Fruit fly (Drosophila melanogaster) whole organism, pupa: ENCODE results near the gene JMJD4.

Experiments
- CG10348 ChIP-seq: fragments of 200-800 bp; sonication (Bioruptor generic); IDR thresholded peaks from 2 replicates; pipeline ENCODE4 v1.3.6; 2022; ENCODE audit warnings: missing biosample characterization, missing genetic modification characterization
- CG12605 ChIP-seq: fragments of 200-800 bp; sonication (Bioruptor generic); IDR thresholded peaks from 2 replicates; pipeline ENCODE4 v1.3.6; 2022; ENCODE audit warnings: missing biosample characterization, missing genetic modification characterization
- CG13204 ChIP-seq: fragments of 200-800 bp; sonication (Bioruptor generic); optimal IDR thresholded peaks from 2 replicates; lab custom pipeline; 2018; ENCODE audit warnings: missing biosample characterization, mild to moderate bottlenecking, missing genetic modification characterization, moderate library complexity
- CG14655 ChIP-seq: fragments of 200-800 bp; sonication (Bioruptor generic); optimal IDR thresholded peaks from 3 replicates; lab custom pipeline; 2017; ENCODE audit warnings: mild to moderate bottlenecking, missing biosample characterization, missing genetic modification reagents, missing genetic modification characterization
- CG15710 ChIP-seq: fragments of 200-800 bp; sonication (Bioruptor generic); optimal IDR thresholded peaks from 2 replicates; lab custom pipeline; 2018; ENCODE audit warnings: missing biosample characterization, mild to moderate bottlenecking, missing genetic modification characterization, moderate library complexity
- CG17806 ChIP-seq: fragments of 200-800 bp; sonication (Bioruptor generic); optimal IDR thresholded peaks from 2 replicates; lab custom pipeline; 2018; ENCODE audit warnings: missing biosample characterization, mild to moderate bottlenecking, missing genetic modification characterization, moderate library complexity
- CG32121 ChIP-seq: fragments of 200-800 bp; sonication (Bioruptor generic); IDR thresholded peaks from 2 replicates; pipeline ENCODE4 v1.3.6; 2022; ENCODE audit warnings: missing biosample characterization, missing genetic modification characterization
- CG34367 ChIP-seq: fragments of 200-800 bp; sonication (Bioruptor generic); optimal IDR thresholded peaks from 2 replicates; lab custom pipeline; 2018; ENCODE audit warnings: missing biosample characterization, mild to moderate bottlenecking, missing genetic modification characterization
- CG4496 ChIP-seq: fragments of 200-800 bp; sonication (Bioruptor generic); IDR thresholded peaks from 3 replicates; pipeline ENCODE4 v1.3.6; 2022; ENCODE audit warnings: missing biosample characterization, missing genetic modification characterization
- CG8159 ChIP-seq: fragments of 200-800 bp; sonication (Bioruptor generic); optimal IDR thresholded peaks from 3 replicates; lab custom pipeline; 2018; ENCODE audit warnings: missing biosample characterization, mild to moderate bottlenecking, missing genetic modification characterization, moderate library complexity
- CG8301 ChIP-seq: fragments of 200-800 bp; sonication (Bioruptor generic); optimal IDR thresholded peaks from 2 replicates; lab custom pipeline; 2018; ENCODE audit warnings: missing biosample characterization, mild to moderate bottlenecking, missing genetic modification characterization
- CG9948 ChIP-seq: fragments of 200-800 bp; sonication (Bioruptor generic); optimal IDR thresholded peaks from 2 replicates; lab custom pipeline; 2018; ENCODE audit warnings: missing biosample characterization, mild to moderate bottlenecking, missing genetic modification characterization, moderate library complexity
- D1 ChIP-seq: fragments of 200-800 bp; sonication (Bioruptor generic); optimal IDR thresholded peaks from 2 replicates; lab custom pipeline; 2018; ENCODE audit warnings: missing biosample characterization, mild to moderate bottlenecking, missing genetic modification characterization, moderate library complexity
- EcR ChIP-seq: fragments of 200-800 bp; sonication (Bioruptor generic); optimal IDR thresholded peaks from 3 replicates; lab custom pipeline; 2019; ENCODE audit warnings: missing biosample characterization, missing genetic modification characterization, mild to moderate bottlenecking, moderate library complexity, missing genetic modification reagents
- Ets98B ChIP-seq: fragments of 200-800 bp; sonication (Bioruptor generic); IDR thresholded peaks from 2 replicates; pipeline ENCODE4 v1.3.6; 2022; ENCODE audit warnings: missing biosample characterization, missing genetic modification characterization
- Pif1A ChIP-seq: fragments of 200-800 bp; sonication (Bioruptor generic); optimal IDR thresholded peaks from 3 replicates; lab custom pipeline; 2016; ENCODE audit warnings: missing biosample characterization, missing genetic modification characterization
- Pif1B ChIP-seq: fragments of 200-800 bp; sonication (Bioruptor generic); optimal IDR thresholded peaks from 3 replicates; lab custom pipeline; 2016; ENCODE audit warnings: missing biosample characterization, missing genetic modification characterization
- Snoo ChIP-seq: fragments of 200-800 bp; sonication (Bioruptor generic); optimal IDR thresholded peaks from 3 replicates; lab custom pipeline; 2017; ENCODE audit warnings: missing biosample characterization, mild to moderate bottlenecking, missing genetic modification characterization, inconsistent platforms
- fd96Ca ChIP-seq: fragments of 200-800 bp; sonication (Bioruptor generic); IDR thresholded peaks from 3 replicates; pipeline ENCODE4 v1.3.6; 2022; ENCODE audit warnings: missing biosample characterization, missing genetic modification characterization
- gl ChIP-seq: fragments of 200-800 bp; sonication (Bioruptor generic); optimal IDR thresholded peaks from 2 replicates; lab custom pipeline; 2018; ENCODE audit warnings: missing biosample characterization, mild to moderate bottlenecking, missing genetic modification characterization
- rn ChIP-seq: fragments of 200-800 bp; sonication (Bioruptor generic); IDR thresholded peaks from 2 replicates; pipeline ENCODE4 v1.3.6; 2022; ENCODE audit warnings: missing biosample characterization, missing genetic modification characterization

Gene JMJD4

DNA sequence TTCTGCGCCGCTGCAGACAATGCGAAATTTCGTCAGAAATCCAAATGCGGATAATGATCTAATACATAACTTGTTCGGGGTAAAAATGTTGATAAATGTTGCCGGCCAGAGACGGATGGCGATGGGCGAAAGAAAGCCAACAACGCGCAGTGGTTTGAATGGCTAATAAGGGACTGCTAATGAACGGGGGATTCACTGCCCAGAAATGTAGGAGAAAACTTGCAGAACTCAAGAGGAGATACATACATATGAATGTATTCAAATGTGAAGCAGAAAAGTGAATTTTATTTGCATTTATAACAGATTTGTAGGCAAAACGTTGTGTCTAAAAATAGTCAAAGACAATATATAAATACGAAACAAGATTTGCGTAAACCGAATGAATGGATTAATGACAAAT, 13.2 kb downstream of the JMJD4 start:
- TF ChIP-seq CG15710 (tag; lab: Kevin White, UChicago), result no peak
- no peak for TF ChIP-seq Pif1B
- no peak for TF ChIP-seq Pif1A
- TF ChIP-seq CG14655 (GFP tag; lab: Kevin White, UChicago), result no peak
- TF ChIP-seq CG13204, result no peak
- no peak for TF ChIP-seq CG32121 (GFP tag; lab: Robert Waterston, UW)
- TF ChIP-seq rn, result no peak
- no peak for TF ChIP-seq CG9948 (tag; lab: Kevin White, UChicago)
- no peak for TF ChIP-seq CG8301 (tag; lab: Kevin White, UChicago)
- TF ChIP-seq CG34367 (tag; lab: Kevin White, UChicago), result no peak
- TF ChIP-seq CG12605 (GFP tag; lab: Robert Waterston, UW), result no peak
- TF ChIP-seq CG10348, result no peak
- TF ChIP-seq fd96Ca, result no peak
- no peak for TF ChIP-seq CG4496 (GFP tag; lab: Robert Waterston, UW)
- TF ChIP-seq Ets98B (GFP tag; lab: Robert Waterston, UW), result no peak
- TF ChIP-seq CG8159 (tag; lab: Kevin White, UChicago), result no peak
- TF ChIP-seq CG17806, result no peak
- no peak for TF ChIP-seq D1 (tag; lab: Kevin White, UChicago)

- TF ChIP-seq CG14655 (GFP tag; lab: Kevin White, UChicago) (peak; percentile 79), Pif1B (peak; percentile 90), Pif1A (peak; percentile 93), D1 (tag; lab: Kevin White, UChicago) (peak; percentile 62), CG8159 (tag; lab: Kevin White, UChicago) (peak; percentile 92), gl (tag; lab: Kevin White, UChicago) (peak; percentile 74), CG15710 (tag; lab: Kevin White, UChicago) (peak; percentile 93), CG9948 (tag; lab: Kevin White, UChicago) (peak; percentile 87), CG12605 (GFP tag; lab: Robert Waterston, UW) (peak; percentile 87), CG34367 (tag; lab: Kevin White, UChicago) (peak; percentile 88), CG32121 (GFP tag; lab: Robert Waterston, UW) (peak; percentile 78), CG10348 (no peak), rn (peak; percentile 73), EcR (peak; percentile 66), CG4496 (GFP tag; lab: Robert Waterston, UW) (peak; percentile 93), Snoo (tag; lab: Kevin White, UChicago) (peak; percentile 93), Ets98B (GFP tag; lab: Robert Waterston, UW) (peak; percentile 78), CG17806 (peak; percentile 88), CG8301 (tag; lab: Kevin White, UChicago) (peak; percentile 70), fd96Ca (peak; percentile 90), CG13204 (peak; percentile 79)
Observed at dm6 chr2L:18145253-18145652, 13.8 kb downstream of the JMJD4 start.

DNA sequence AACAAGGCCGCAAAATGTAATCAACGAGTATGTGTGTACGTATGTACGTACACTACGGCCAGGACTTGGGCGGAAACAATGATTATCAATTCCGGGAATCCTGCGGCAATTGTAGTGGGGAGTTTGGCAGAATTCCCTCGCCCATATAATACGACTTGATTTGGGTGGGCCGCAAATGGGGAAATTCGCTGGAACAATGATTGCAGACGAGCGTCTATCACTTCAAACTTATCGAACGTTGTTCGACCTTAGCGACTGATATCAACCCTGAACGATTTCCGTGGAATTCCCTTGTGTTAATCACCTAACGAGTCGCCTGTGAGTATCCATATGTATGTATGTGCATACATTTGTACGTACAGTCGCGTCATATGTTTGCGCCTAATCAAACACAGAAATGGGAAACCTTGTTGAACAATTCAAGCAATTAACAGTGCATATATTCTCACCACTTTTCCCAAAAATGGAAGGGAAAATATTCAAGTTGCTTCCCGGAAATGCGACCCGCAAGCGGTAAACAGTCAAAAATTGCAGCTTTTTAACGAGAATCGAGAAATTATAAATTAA, 14.7 kb downstream of the JMJD4 start:
- no peak for TF ChIP-seq CG8301 (tag; lab: Kevin White, UChicago)
- TF ChIP-seq CG14655 (GFP tag; lab: Kevin White, UChicago), result no peak
- TF ChIP-seq Snoo (tag; lab: Kevin White, UChicago), result no peak
- no peak for TF ChIP-seq CG17806
- no peak for TF ChIP-seq CG15710 (tag; lab: Kevin White, UChicago)
- no peak for TF ChIP-seq Pif1A
- TF ChIP-seq Ets98B (GFP tag; lab: Robert Waterston, UW), result no peak
- TF ChIP-seq CG4496 (GFP tag; lab: Robert Waterston, UW), result no peak
- no peak for TF ChIP-seq CG13204
- no peak for TF ChIP-seq EcR
- no peak for TF ChIP-seq CG10348
- TF ChIP-seq gl (tag; lab: Kevin White, UChicago), result no peak
- no peak for TF ChIP-seq CG12605 (GFP tag; lab: Robert Waterston, UW)

dm6 chr2L:18143176-18143575, 15.9 kb downstream of the JMJD4 start:
- no peak for TF ChIP-seq CG14655 (GFP tag; lab: Kevin White, UChicago)
- no peak for TF ChIP-seq CG8159 (tag; lab: Kevin White, UChicago)
- no peak for TF ChIP-seq Pif1B
- no peak for TF ChIP-seq CG8301 (tag; lab: Kevin White, UChicago)
- TF ChIP-seq CG4496 (GFP tag; lab: Robert Waterston, UW), result no peak
- TF ChIP-seq D1 (tag; lab: Kevin White, UChicago), result no peak
- TF ChIP-seq CG12605 (GFP tag; lab: Robert Waterston, UW), result no peak
- TF ChIP-seq fd96Ca, result no peak
- TF ChIP-seq CG9948 (tag; lab: Kevin White, UChicago), result no peak
- no peak for TF ChIP-seq CG32121 (GFP tag; lab: Robert Waterston, UW)

dm6 chr2L:18141471-18142345, 17.4 kb downstream of the JMJD4 start:
- peak; percentile 46 for TF ChIP-seq rn
- TF ChIP-seq Ets98B (GFP tag; lab: Robert Waterston, UW), result peak; percentile 79
- TF ChIP-seq CG13204, result peak; percentile 93
- peak; percentile 50 for TF ChIP-seq CG17806
- peak; percentile 71 for TF ChIP-seq Pif1A
- no peak for TF ChIP-seq CG10348
- peak; percentile 57 for TF ChIP-seq Snoo (tag; lab: Kevin White, UChicago)
- TF ChIP-seq CG32121 (GFP tag; lab: Robert Waterston, UW), result peak; percentile 77
- TF ChIP-seq CG12605 (GFP tag; lab: Robert Waterston, UW), result peak; percentile 62; the same call in 1 of the 2 replicates
- TF ChIP-seq EcR, result peak; percentile 42
- peak; percentile 70; the same call in 2 of the 3 replicates for TF ChIP-seq fd96Ca
- TF ChIP-seq Pif1B, result peak; percentile 50
- peak; percentile 45 for TF ChIP-seq CG15710 (tag; lab: Kevin White, UChicago)
- TF ChIP-seq CG34367 (tag; lab: Kevin White, UChicago), result peak; percentile 30
- TF ChIP-seq CG4496 (GFP tag; lab: Robert Waterston, UW), result peak; percentile 77
- no peak for TF ChIP-seq CG14655 (GFP tag; lab: Kevin White, UChicago)
- peak; percentile 62 for TF ChIP-seq CG8159 (tag; lab: Kevin White, UChicago)
- peak; percentile 76 for TF ChIP-seq CG8301 (tag; lab: Kevin White, UChicago)
- peak; percentile 21 for TF ChIP-seq D1 (tag; lab: Kevin White, UChicago)
- TF ChIP-seq CG9948 (tag; lab: Kevin White, UChicago), result peak; percentile 48
- peak; percentile 20 for TF ChIP-seq gl (tag; lab: Kevin White, UChicago)
